Comparison of ENCODE assay signal across 3 fruit fly cellular contexts in genomic region chr3R:28126241-28126640, dm6.
TF ChIP-seq lines count a peak whose summit lies in the region.

No protein-coding gene starts in this region.

- no peak for TF ChIP-seq CTCF in whole organism, embryonic (GFP tag; optimal IDR thresholded peaks at IDR 0.05; lab: Kevin White, UChicago)

TF ChIP-seq in whole organism, embryonic, 481 proteins besides CTCF, POLR2A, EP300 and RAD21:
- TF ChIP-seq CG12155 (GFP tag; optimal IDR thresholded peaks at IDR 0.05; lab: Kevin White, UChicago): no peak
- no peak for TF ChIP-seq Fer1 (GFP tag; optimal IDR thresholded peaks at IDR 0.05; lab: Kevin White, UChicago)
- TF ChIP-seq CkIIα-i1 (GFP tag; IDR thresholded peaks at IDR 0.05; lab: Robert Waterston, UW): no peak
- no peak for TF ChIP-seq B-H1 (GFP tag; IDR thresholded peaks at IDR 0.05; lab: Robert Waterston, UW)
- no peak for TF ChIP-seq CG15601 (tag; optimal IDR thresholded peaks at IDR 0.05; lab: Kevin White, UChicago)
- TF ChIP-seq pros (GFP tag; optimal IDR thresholded peaks at IDR 0.05; lab: Kevin White, UChicago): no peak
- peak; percentile 31; the same call in 1 of the 2 replicates for TF ChIP-seq Drgx (GFP tag; IDR thresholded peaks at IDR 0.05; lab: Robert Waterston, UW)
- no peak for TF ChIP-seq Six4 (GFP tag; optimal IDR thresholded peaks at IDR 0.05; lab: Kevin White, UChicago)
- no peak for TF ChIP-seq CG14050 (GFP tag; IDR thresholded peaks at IDR 0.05; lab: Robert Waterston, UW)

TF ChIP-seq in whole organism, prepupa, 60 proteins besides CTCF, POLR2A, EP300 and RAD21:
- 0 out of 3 replicates have a peak, but pooled peaks have one; percentile 19 for TF ChIP-seq CG8119 (GFP tag; IDR thresholded peaks at IDR 0.05; lab: Robert Waterston, UW)
- TF ChIP-seq Hr4 (GFP tag; optimal IDR thresholded peaks at IDR 0.05; lab: Kevin White, UChicago): no peak
- TF ChIP-seq eg (GFP tag; IDR thresholded peaks at IDR 0.05; lab: Robert Waterston, UW): 0 out of 3 replicates have a peak, but pooled peaks have one; percentile 29
- no peak for TF ChIP-seq cyc (GFP tag; optimal IDR thresholded peaks at IDR 0.05; lab: Kevin White, UChicago)
- TF ChIP-seq CG6808 (GFP tag; optimal IDR thresholded peaks at IDR 0.05; lab: Kevin White, UChicago): no peak
- no peak for TF ChIP-seq fkh (GFP tag; optimal IDR thresholded peaks at IDR 0.05; lab: Kevin White, UChicago)
- peak; percentile 74 for TF ChIP-seq Eip78C (GFP tag; lab: Kevin White, UChicago)
- TF ChIP-seq CG4318 (GFP tag; optimal IDR thresholded peaks at IDR 0.05; lab: Kevin White, UChicago): no peak
- peak; percentile 43 for TF ChIP-seq svp (GFP tag; lab: Kevin White, UChicago)
- TF ChIP-seq Sox102F (GFP tag; optimal IDR thresholded peaks at IDR 0.05; lab: Kevin White, UChicago): no peak
- TF ChIP-seq vri (GFP tag; optimal IDR thresholded peaks at IDR 0.05; lab: Kevin White, UChicago): no peak
- TF ChIP-seq CG10669 (GFP tag; optimal IDR thresholded peaks at IDR 0.05; lab: Kevin White, UChicago): no peak
- TF ChIP-seq Ets21C (GFP tag; optimal IDR thresholded peaks at IDR 0.05; lab: Kevin White, UChicago): no peak
- peak; percentile 11 for TF ChIP-seq dsx (GFP tag; optimal IDR thresholded peaks at IDR 0.05; lab: Kevin White, UChicago; ENCODE audit: poor library complexity, severe bottlenecking)
- peak; percentile 24 for TF ChIP-seq CG32006 (GFP tag; optimal IDR thresholded peaks at IDR 0.05; lab: Kevin White, UChicago)
- no peak for TF ChIP-seq lz (GFP tag; optimal IDR thresholded peaks at IDR 0.05; lab: Kevin White, UChicago)
- peak in 1 of 2 experiments; percentile 15 for TF ChIP-seq ss (GFP tag; optimal IDR thresholded peaks at IDR 0.05; lab: Kevin White, UChicago)
- TF ChIP-seq Hr39 (GFP tag; optimal IDR thresholded peaks at IDR 0.05; lab: Kevin White, UChicago): no peak
- no peak for TF ChIP-seq Smox (GFP tag; optimal IDR thresholded peaks at IDR 0.05; lab: Kevin White, UChicago)
- TF ChIP-seq fd59A (GFP tag; optimal IDR thresholded peaks at IDR 0.05; lab: Kevin White, UChicago): no peak
- TF ChIP-seq spab (GFP tag; optimal IDR thresholded peaks at IDR 0.05; lab: Kevin White, UChicago): no peak
- TF ChIP-seq CG8632 (GFP tag; optimal IDR thresholded peaks at IDR 0.05; lab: Kevin White, UChicago): no peak
- no peak for TF ChIP-seq Sox14 (GFP tag; optimal IDR thresholded peaks at IDR 0.05; lab: Kevin White, UChicago)
- TF ChIP-seq CG11902 (GFP tag; optimal IDR thresholded peaks at IDR 0.05; lab: Kevin White, UChicago): no peak
- no peak for TF ChIP-seq Hr38 (GFP tag; optimal IDR thresholded peaks at IDR 0.05; lab: Kevin White, UChicago)
- TF ChIP-seq Sox15 (GFP tag; optimal IDR thresholded peaks at IDR 0.05; lab: Kevin White, UChicago): no peak
- 0 out of 3 replicates have a peak, but pooled peaks have one; percentile 21 for TF ChIP-seq CG6163 (GFP tag; IDR thresholded peaks at IDR 0.05; lab: Robert Waterston, UW)
- TF ChIP-seq net (GFP tag; optimal IDR thresholded peaks at IDR 0.05; lab: Kevin White, UChicago): no peak
- no peak for TF ChIP-seq CG11294 (GFP tag; IDR thresholded peaks at IDR 0.05; lab: Robert Waterston, UW)
- no peak for TF ChIP-seq Eip75B (GFP tag; optimal IDR thresholded peaks at IDR 0.05; lab: Kevin White, UChicago)
- TF ChIP-seq CG34406 (GFP tag; optimal IDR thresholded peaks at IDR 0.05; lab: Kevin White, UChicago): no peak
- no peak for TF ChIP-seq esn (GFP tag; optimal IDR thresholded peaks at IDR 0.05; lab: Kevin White, UChicago)
- TF ChIP-seq CG8319 (GFP tag; optimal IDR thresholded peaks at IDR 0.05; lab: Kevin White, UChicago): no peak
- no peak for TF ChIP-seq Met (GFP tag; optimal IDR thresholded peaks at IDR 0.05; lab: Kevin White, UChicago)
- no peak for TF ChIP-seq CG15336 (GFP tag; IDR thresholded peaks at IDR 0.05; lab: Robert Waterston, UW)
- no peak for TF ChIP-seq topi (GFP tag; optimal IDR thresholded peaks at IDR 0.05; lab: Kevin White, UChicago)
- TF ChIP-seq OdsH (GFP tag; optimal IDR thresholded peaks at IDR 0.05; lab: Kevin White, UChicago): no peak

TF ChIP-seq in whole organism, pupa, 21 proteins besides CTCF, POLR2A, EP300 and RAD21:
- TF ChIP-seq CG32121 (GFP tag; IDR thresholded peaks at IDR 0.05; lab: Robert Waterston, UW) (0 out of 2 replicates have a peak, but pooled peaks have one; percentile 17), D1 (tag; optimal IDR thresholded peaks at IDR 0.05; lab: Kevin White, UChicago) (no peak), CG15710 (tag; optimal IDR thresholded peaks at IDR 0.05; lab: Kevin White, UChicago) (no peak), CG13204 (GFP tag; optimal IDR thresholded peaks at IDR 0.05; lab: Kevin White, UChicago) (no peak), CG9948 (tag; optimal IDR thresholded peaks at IDR 0.05; lab: Kevin White, UChicago) (no peak), Pif1B (GFP tag; optimal IDR thresholded peaks at IDR 0.05; lab: Kevin White, UChicago) (no peak), CG4496 (GFP tag; IDR thresholded peaks at IDR 0.05; lab: Robert Waterston, UW) (0 out of 3 replicates have a peak, but pooled peaks have one; percentile 43), CG17806 (tag; optimal IDR thresholded peaks at IDR 0.05; lab: Kevin White, UChicago) (no peak), Pif1A (GFP tag; optimal IDR thresholded peaks at IDR 0.05; lab: Kevin White, UChicago) (peak; percentile 9), Ets98B (GFP tag; IDR thresholded peaks at IDR 0.05; lab: Robert Waterston, UW) (peak; percentile 22; the same call in 1 of the 2 replicates), CG8159 (tag; optimal IDR thresholded peaks at IDR 0.05; lab: Kevin White, UChicago) (no peak), rn (GFP tag; IDR thresholded peaks at IDR 0.05; lab: Robert Waterston, UW) (no peak), CG10348 (GFP tag; IDR thresholded peaks at IDR 0.05; lab: Robert Waterston, UW) (no peak), gl (tag; optimal IDR thresholded peaks at IDR 0.05; lab: Kevin White, UChicago) (no peak), fd96Ca (GFP tag; IDR thresholded peaks at IDR 0.05; lab: Robert Waterston, UW) (peak; percentile 57; the same call in 1 of the 3 replicates), CG12605 (GFP tag; IDR thresholded peaks at IDR 0.05; lab: Robert Waterston, UW) (no peak), CG8301 (tag; optimal IDR thresholded peaks at IDR 0.05; lab: Kevin White, UChicago) (peak; percentile 3), CG14655 (GFP tag; optimal IDR thresholded peaks at IDR 0.05; lab: Kevin White, UChicago) (peak; percentile 32), EcR (GFP tag; optimal IDR thresholded peaks at IDR 0.05; lab: Kevin White, UChicago) (no peak), CG34367 (tag; optimal IDR thresholded peaks at IDR 0.05; lab: Kevin White, UChicago) (no peak), Snoo (tag; optimal IDR thresholded peaks at IDR 0.05; lab: Kevin White, UChicago) (no peak)
